Fruit fly (Drosophila melanogaster) whole organism, embryonic: ENCODE data around the gene Wdr59.

Experiments
- CG10543 ChIP-seq: fragments of 200-800 bp; sonication (Bioruptor generic); optimal IDR thresholded peaks from 3 replicates; lab custom pipeline; 2017; ENCODE audit warnings: missing biosample characterization, mild to moderate bottlenecking, missing genetic modification characterization, moderate library complexity
- CG10654 ChIP-seq: fragments of 200-800 bp; sonication (Bioruptor generic); optimal IDR thresholded peaks from 2 replicates; lab custom pipeline; 2016; ENCODE audit warnings: missing biosample characterization, missing genetic modification characterization
- CG12155 ChIP-seq: fragments of 200-800 bp; sonication (Bioruptor generic); optimal IDR thresholded peaks from 3 replicates; lab custom pipeline; 2016; ENCODE audit warnings: missing biosample characterization, missing genetic modification characterization
- CG12219 ChIP-seq: fragments of 200-800 bp; sonication (Bioruptor generic); optimal IDR thresholded peaks from 3 replicates; lab custom pipeline; 2018; ENCODE audit warnings: missing biosample characterization, mild to moderate bottlenecking, missing genetic modification characterization
- CG13894 ChIP-seq: fragments of 200-800 bp; sonication (Bioruptor generic); optimal IDR thresholded peaks from 3 replicates; lab custom pipeline; 2018; ENCODE audit warnings: missing biosample characterization, mild to moderate bottlenecking, missing genetic modification characterization, moderate library complexity
- CG17359 ChIP-seq: fragments of 200-800 bp; sonication (Bioruptor generic); optimal IDR thresholded peaks from 3 replicates; lab custom pipeline; 2018; ENCODE audit warnings: missing biosample characterization, mild to moderate bottlenecking, missing genetic modification characterization, moderate library complexity
- CG17385 ChIP-seq: fragments of 200-800 bp; sonication (Bioruptor generic); optimal IDR thresholded peaks from 3 replicates; lab custom pipeline; 2018; ENCODE audit warnings: missing biosample characterization, mild to moderate bottlenecking, missing genetic modification characterization
- CG17612 ChIP-seq: fragments of 200-800 bp; sonication (Bioruptor generic); IDR thresholded peaks from 2 replicates; pipeline ENCODE4 v1.3.6; 2022; ENCODE audit warnings: missing biosample characterization, missing genetic modification characterization
- CG30403 ChIP-seq: fragments of 200-800 bp; sonication (Bioruptor generic); optimal IDR thresholded peaks from 3 replicates; lab custom pipeline; 2016; ENCODE audit warnings: missing biosample characterization, missing genetic modification characterization
- CG32532 ChIP-seq: fragments of 200-800 bp; sonication (Bioruptor generic); IDR thresholded peaks from 2 replicates; pipeline ENCODE4 v1.3.6; 2022; ENCODE audit warnings: missing biosample characterization, missing genetic modification characterization
- CG32767 ChIP-seq: fragments of 200-800 bp; sonication (Bioruptor generic); IDR thresholded peaks from 2 replicates; pipeline ENCODE4 v1.3.6; 2022; ENCODE audit warnings: missing biosample characterization, missing genetic modification characterization
- CG43689 ChIP-seq: fragments of 200-800 bp; sonication (Bioruptor generic); IDR thresholded peaks from 2 replicates; pipeline ENCODE4 v1.3.6; 2022; ENCODE audit warnings: missing biosample characterization, missing genetic modification characterization
- CG4424 ChIP-seq: fragments of 200-800 bp; sonication (Bioruptor generic); optimal IDR thresholded peaks from 3 replicates; lab custom pipeline; 2016; ENCODE audit warnings: missing biosample characterization, missing genetic modification characterization
- CG5245 ChIP-seq: fragments of 200-800 bp; sonication (Bioruptor generic); optimal IDR thresholded peaks from 3 replicates; lab custom pipeline; 2016; ENCODE audit warnings: missing biosample characterization, missing genetic modification characterization
- CG7987 ChIP-seq: fragments of 200-800 bp; sonication (Bioruptor generic); optimal IDR thresholded peaks from 2 replicates; lab custom pipeline; 2018; ENCODE audit warnings: missing biosample characterization, mild to moderate bottlenecking, missing genetic modification characterization, moderate library complexity
- CG9215 ChIP-seq: fragments of 200-800 bp; sonication (Bioruptor generic); IDR thresholded peaks from 2 replicates; pipeline ENCODE4 v1.3.6; 2022; ENCODE audit warnings: missing biosample characterization, missing genetic modification characterization
- CG9727 ChIP-seq: fragments of 200-800 bp; sonication (Bioruptor generic); optimal IDR thresholded peaks from 3 replicates; lab custom pipeline; 2017; ENCODE audit warnings: missing biosample characterization, mild to moderate bottlenecking, missing genetic modification characterization
- Chrac-16 ChIP-seq: fragments of 200-800 bp; sonication (Bioruptor generic); optimal IDR thresholded peaks from 3 replicates; lab custom pipeline; 2016; ENCODE audit warnings: missing biosample characterization, missing genetic modification characterization
- CrebB ChIP-seq: fragments of 200-800 bp; sonication (Bioruptor generic); optimal IDR thresholded peaks from 3 replicates; lab custom pipeline; 2018; ENCODE audit warnings: missing biosample characterization, mild to moderate bottlenecking, missing genetic modification characterization
- Dip3 ChIP-seq: fragments of 200-800 bp; sonication (Bioruptor generic); optimal IDR thresholded peaks from 3 replicates; lab custom pipeline; 2016; ENCODE audit warnings: missing biosample characterization, missing genetic modification characterization
- Gsc ChIP-seq: fragments of 200-800 bp; sonication (Bioruptor generic); IDR thresholded peaks from 2 replicates; pipeline ENCODE4 v1.3.6; 2022; ENCODE audit warnings: missing biosample characterization, missing genetic modification characterization
- HHEX ChIP-seq: fragments of 200-800 bp; sonication (Bioruptor generic); optimal IDR thresholded peaks from 3 replicates; lab custom pipeline; 2017; ENCODE audit warnings: missing biosample characterization, mild to moderate bottlenecking, missing genetic modification characterization, missing genetic modification reagents
- Hr78 ChIP-seq, 2 experiments: fragments of 200-800 bp in 1 of 2; fragments of >200 bp in 1 of 2; sonication (Bioruptor generic) in 1 of 2; optimal IDR thresholded peaks; 2 replicates each; lab custom pipeline; 2017 to 2019; ENCODE audit warnings: missing biosample characterization in 2 of 2, missing genetic modification characterization in 2 of 2, mild to moderate bottlenecking in 1 of 2, moderate library complexity in 1 of 2
- Max ChIP-seq: fragments of 200-800 bp; sonication (Bioruptor generic); optimal IDR thresholded peaks from 2 replicates; lab custom pipeline; 2016; ENCODE audit warnings: missing biosample characterization, mild to moderate bottlenecking, missing genetic modification characterization
- Meics ChIP-seq: fragments of 200-800 bp; sonication (Bioruptor generic); optimal IDR thresholded peaks from 2 replicates; lab custom pipeline; 2017; ENCODE audit warnings: missing biosample characterization, mild to moderate bottlenecking, missing genetic modification characterization
- Oaz ChIP-seq: fragments of 200-800 bp; sonication (Bioruptor generic); IDR thresholded peaks from 2 replicates; pipeline ENCODE4 v1.3.6; 2022; ENCODE audit warnings: missing biosample characterization, missing genetic modification characterization
- Rfx ChIP-seq: fragments of 200-800 bp; sonication (Bioruptor generic); IDR thresholded peaks from 2 replicates; pipeline ENCODE4 v1.3.6; 2022; ENCODE audit warnings: missing biosample characterization, missing genetic modification characterization
- Six4 ChIP-seq: fragments of 200-800 bp; sonication (Bioruptor generic); optimal IDR thresholded peaks from 2 replicates; lab custom pipeline; 2016; ENCODE audit warnings: missing biosample characterization, missing genetic modification characterization
- Spps ChIP-seq: fragments of 200-800 bp; sonication (Bioruptor generic); optimal IDR thresholded peaks from 2 replicates; lab custom pipeline; 2018; ENCODE audit warnings: missing biosample characterization, mild to moderate bottlenecking, missing genetic modification characterization
- Sry-δ ChIP-seq: fragments of 200-800 bp; sonication (Bioruptor generic); optimal IDR thresholded peaks from 2 replicates; lab custom pipeline; 2016; ENCODE audit warnings: missing biosample characterization, missing genetic modification characterization
- Xbp1 ChIP-seq: fragments of 200-800 bp; sonication (Bioruptor generic); optimal IDR thresholded peaks from 3 replicates; lab custom pipeline; 2016; ENCODE audit warnings: missing biosample characterization, mild to moderate bottlenecking, missing genetic modification characterization
- ase ChIP-seq: fragments of 200-800 bp; sonication (Bioruptor generic); IDR thresholded peaks from 3 replicates; pipeline ENCODE4 v1.3.6; 2022; ENCODE audit warnings: missing biosample characterization, missing genetic modification characterization
- bsh ChIP-seq, 2 experiments: fragments of 200-800 bp; sonication (Bioruptor generic); optimal IDR thresholded peaks; 2 replicates each; lab custom pipeline; 2017 to 2018; ENCODE audit warnings: mild to moderate bottlenecking in 2 of 2, missing biosample characterization in 2 of 2, missing genetic modification characterization in 2 of 2, moderate library complexity in 1 of 2
- chif ChIP-seq, 2 experiments: fragments of 200-800 bp; sonication (Bioruptor generic); optimal IDR thresholded peaks; 3 replicates each; lab custom pipeline; 2016; ENCODE audit warnings: missing biosample characterization in 2 of 2, missing genetic modification characterization in 2 of 2
- crp ChIP-seq, 2 experiments: fragments of 200-800 bp; sonication (Bioruptor generic); optimal IDR thresholded peaks; 2 replicates in 1 of 2; 3 replicates in 1 of 2; lab custom pipeline; 2017; ENCODE audit warnings: missing biosample characterization in 2 of 2, missing genetic modification characterization in 2 of 2, mild to moderate bottlenecking in 1 of 2, moderate library complexity in 1 of 2
- dati ChIP-seq: fragments of 200-800 bp; sonication (Bioruptor generic); IDR thresholded peaks from 2 replicates; pipeline ENCODE4 v1.3.6; 2022; ENCODE audit warnings: missing biosample characterization, missing genetic modification characterization
- dmrt11E ChIP-seq: fragments of 200-800 bp; sonication (Bioruptor generic); optimal IDR thresholded peaks from 3 replicates; lab custom pipeline; 2018; ENCODE audit warnings: missing biosample characterization, mild to moderate bottlenecking, missing genetic modification characterization, moderate library complexity
- grn ChIP-seq: fragments of 200-800 bp; sonication (Bioruptor generic); optimal IDR thresholded peaks from 3 replicates; lab custom pipeline; 2017; ENCODE audit warnings: missing biosample characterization, missing genetic modification characterization
- insv ChIP-seq, 2 experiments: fragments of 200-800 bp; sonication (Bioruptor generic); optimal IDR thresholded peaks; 3 replicates each; lab custom pipeline; 2016 to 2018; ENCODE audit warnings: missing biosample characterization in 2 of 2, missing genetic modification characterization in 2 of 2
- jumu ChIP-seq: fragments of 200-800 bp; sonication (Bioruptor generic); optimal IDR thresholded peaks from 3 replicates; lab custom pipeline; 2016; ENCODE audit warnings: missing biosample characterization, missing genetic modification characterization
- kay ChIP-seq: fragments of 200-800 bp; sonication (Bioruptor generic); optimal IDR thresholded peaks from 2 replicates; lab custom pipeline; 2016; ENCODE audit warnings: missing biosample characterization, missing genetic modification characterization
- luna ChIP-seq: fragments of 200-800 bp; sonication (Bioruptor generic); optimal IDR thresholded peaks from 2 replicates; lab custom pipeline; 2016; ENCODE audit warnings: missing biosample characterization, missing genetic modification characterization
- mld ChIP-seq: fragments of 200-800 bp; sonication (Bioruptor generic); IDR thresholded peaks from 3 replicates; pipeline ENCODE4 v1.3.6; 2022; ENCODE audit warnings: missing biosample characterization, missing genetic modification characterization; ENCODE audit not compliant: partially characterized antibody
- nmo ChIP-seq: fragments of 200-800 bp; sonication (Bioruptor generic); optimal IDR thresholded peaks from 2 replicates; lab custom pipeline; 2018; ENCODE audit warnings: missing biosample characterization, mild to moderate bottlenecking, missing genetic modification characterization, moderate library complexity
- scrt ChIP-seq: fragments of 200-800 bp; sonication (Bioruptor generic); optimal IDR thresholded peaks from 2 replicates; lab custom pipeline; 2018; ENCODE audit warnings: missing biosample characterization, mild to moderate bottlenecking, missing genetic modification characterization, moderate library complexity
- sisA ChIP-seq: fragments of 200-800 bp; sonication (Bioruptor generic); IDR thresholded peaks from 2 replicates; pipeline ENCODE4 v1.3.6; 2022; ENCODE audit warnings: missing biosample characterization, missing genetic modification characterization
- so ChIP-seq: fragments of 200-800 bp; sonication (Bioruptor generic); IDR thresholded peaks from 3 replicates; pipeline ENCODE4 v1.3.6; 2022; ENCODE audit warnings: missing biosample characterization, missing genetic modification characterization
- tna ChIP-seq: fragments of 200-800 bp; sonication (Bioruptor generic); IDR thresholded peaks from 2 replicates; pipeline ENCODE4 v1.3.6; 2022; ENCODE audit warnings: missing biosample characterization, missing genetic modification characterization; ENCODE audit not compliant: partially characterized antibody
- ttk ChIP-seq: fragments of 200-800 bp; sonication (Bioruptor generic); IDR thresholded peaks from 2 replicates; pipeline ENCODE4 v2.1.2; 2022; ENCODE audit warnings: missing biosample characterization, missing genetic modification characterization
- vvl ChIP-seq: fragments of 200-800 bp; sonication (Bioruptor generic); IDR thresholded peaks from 2 replicates; pipeline ENCODE4 v1.3.6; 2022; ENCODE audit warnings: missing biosample characterization, missing genetic modification characterization

Wdr59 gene

dm6 chr2L:11113011-11113528 is 21.8 kb downstream of the Wdr59 start, which contains the start of gene Idua (continued):
- peak; percentile 82 for TF ChIP-seq CG9727 (GFP tag; lab: Kevin White, UChicago)
- peak; percentile 73 for TF ChIP-seq CG17385
- TF ChIP-seq CG12155: peak; percentile 36
- peak; percentile 24 for TF ChIP-seq CG10654 (GFP tag; lab: Kevin White, UChicago)
- no peak for TF ChIP-seq mld (GFP tag; lab: Robert Waterston, UW)
- TF ChIP-seq nmo: peak; percentile 77
- peak; percentile 30; the same call in 1 of the 2 replicates for TF ChIP-seq ttk (GFP tag; lab: Robert Waterston, UW)
- TF ChIP-seq CG17359 (tag; lab: Kevin White, UChicago): peak; percentile 69
- TF ChIP-seq CG30403 (GFP tag; lab: Kevin White, UChicago): peak; percentile 77
- peak; percentile 57 for TF ChIP-seq Six4 (GFP tag; lab: Kevin White, UChicago)
- peak; percentile 33 for TF ChIP-seq dmrt11E (tag; lab: Kevin White, UChicago)
- TF ChIP-seq vvl (GFP tag; lab: Robert Waterston, UW): peak; percentile 50
- peak; percentile 38 for TF ChIP-seq grn (GFP tag; lab: Kevin White, UChicago)
- peak in 1 of 2 experiments; percentile 21 for TF ChIP-seq chif (GFP tag; optimal IDR thresholded peaks at IDR 0.05; lab: Kevin White, UChicago)
- TF ChIP-seq Oaz (GFP tag; lab: Robert Waterston, UW): 0 out of 2 replicates have a peak, but pooled peaks have one; percentile 5
- TF ChIP-seq kay (GFP tag; lab: Kevin White, UChicago): peak; percentile 17
- no peak for TF ChIP-seq CG7987
- peak; percentile 57 for TF ChIP-seq Dip3 (GFP tag; lab: Kevin White, UChicago)
- TF ChIP-seq CG9215 (GFP tag; lab: Robert Waterston, UW): peak; percentile 71
- peak; percentile 68 for TF ChIP-seq CG4424
- peak; percentile 70; the same call in 1 of the 2 replicates for TF ChIP-seq Rfx (GFP tag; lab: Robert Waterston, UW)
- TF ChIP-seq jumu: no peak
- no peak for TF ChIP-seq tna (GFP tag; lab: Robert Waterston, UW)
- peak; percentile 41; the same call in 1 of the 2 replicates for TF ChIP-seq CG32767 (GFP tag; lab: Robert Waterston, UW)
- peak in 1 of 2 experiments; percentile 8 for TF ChIP-seq crp (GFP tag; optimal IDR thresholded peaks at IDR 0.05; lab: Kevin White, UChicago)
- no peak for TF ChIP-seq CG17612
- TF ChIP-seq luna (GFP tag; lab: Kevin White, UChicago): no peak
- TF ChIP-seq Max (GFP tag; lab: Kevin White, UChicago): peak; percentile 58
- TF ChIP-seq Meics (GFP tag; lab: Kevin White, UChicago): peak; percentile 93
- TF ChIP-seq Sry-δ: no peak
- peak; percentile 81 for TF ChIP-seq CG10543 (GFP tag; lab: Kevin White, UChicago)
- no peak for TF ChIP-seq Spps (tag; lab: Kevin White, UChicago)
- TF ChIP-seq insv (GFP tag; optimal IDR thresholded peaks at IDR 0.05; lab: Kevin White, UChicago): peak in 1 of 2 experiments; percentile 19
- TF ChIP-seq dati (GFP tag; lab: Robert Waterston, UW): no peak
- peak; percentile 79 for TF ChIP-seq CG32532 (GFP tag; lab: Robert Waterston, UW)
- peak; percentile 50 for TF ChIP-seq CrebB
- peak; percentile 22 for TF ChIP-seq CG13894 (tag; lab: Kevin White, UChicago)
- TF ChIP-seq CG5245 (GFP tag; lab: Kevin White, UChicago): peak; percentile 51
- TF ChIP-seq Xbp1 (GFP tag; lab: Kevin White, UChicago): peak; percentile 61
- peak; percentile 57 to 64 for TF ChIP-seq bsh (GFP tag; optimal IDR thresholded peaks at IDR 0.05; lab: Kevin White, UChicago)
- TF ChIP-seq Hr78 (GFP tag; optimal IDR thresholded peaks at IDR 0.05; lab: Kevin White, UChicago): no peak
- peak; percentile 98 for TF ChIP-seq scrt
- peak; percentile 61; the same call in 1 of the 3 replicates for TF ChIP-seq so (GFP tag; lab: Robert Waterston, UW)
- peak; percentile 41; the same call in 1 of the 2 replicates for TF ChIP-seq sisA (GFP tag; lab: Robert Waterston, UW)
- peak; percentile 70 for TF ChIP-seq HHEX (GFP tag; lab: Kevin White, UChicago)
- TF ChIP-seq Chrac-16: peak; percentile 39
- TF ChIP-seq CG12219: peak; percentile 66
- TF ChIP-seq CG43689: no peak
- TF ChIP-seq Gsc (GFP tag; lab: Robert Waterston, UW): 0 out of 2 replicates have a peak, but pooled peaks have one; percentile 7
- TF ChIP-seq ase (GFP tag; lab: Robert Waterston, UW): peak; percentile 67
